Worm (Caenorhabditis elegans) whole organism, late embryonic: ENCODE results near the gene acer-1.

ENCODE experiments used
- F13H6.1 ChIP-seq: sonication (generic microtip); optimal IDR thresholded peaks from 2 replicates; lab custom pipeline; 2016; ENCODE audit warnings: missing genetic modification characterization, missing compliant biosample characterization
- K02D7.2 ChIP-seq: sonication (generic microtip); optimal IDR thresholded peaks from 2 replicates; lab custom pipeline; 2017; ENCODE audit warnings: mild to moderate bottlenecking, missing genetic modification characterization, missing compliant biosample characterization
- K09A11.1 ChIP-seq: sonication (generic microtip); optimal IDR thresholded peaks from 2 replicates; lab custom pipeline; 2017; ENCODE audit warnings: antibody characterized with exemption, mild to moderate bottlenecking, missing genetic modification characterization, missing compliant biosample characterization; ENCODE audit not compliant: insufficient read depth
- ahr-1 ChIP-seq: sonication (generic microtip); optimal IDR thresholded peaks from 2 replicates; lab custom pipeline; 2016; ENCODE audit warnings: missing genetic modification characterization, missing compliant biosample characterization
- ama-1 ChIP-seq: fragments of 150-350 bp; optimal IDR thresholded peaks from 2 replicates; lab custom pipeline; 2014
- ceh-18 ChIP-seq: sonication (generic microtip); optimal IDR thresholded peaks from 2 replicates; lab custom pipeline; 2016; ENCODE audit warnings: missing genetic modification characterization, missing compliant biosample characterization
- ceh-2 ChIP-seq: sonication (generic microtip); optimal IDR thresholded peaks from 2 replicates; lab custom pipeline; 2016; ENCODE audit warnings: missing genotype, missing genetic modification characterization, missing compliant biosample characterization
- ceh-22 ChIP-seq: sonication (generic microtip); optimal IDR thresholded peaks from 2 replicates; lab custom pipeline; 2017; ENCODE audit warnings: missing biosample characterization, missing genetic modification characterization
- ceh-24 ChIP-seq: sonication (generic microtip); optimal IDR thresholded peaks from 2 replicates; lab custom pipeline; 2016; ENCODE audit warnings: mild to moderate bottlenecking, missing genetic modification characterization, missing compliant biosample characterization
- ceh-30 ChIP-seq: fragments of 150-350 bp; optimal IDR thresholded peaks from 2 replicates; lab custom pipeline; 2014; ENCODE audit warnings: missing biosample characterization, missing genetic modification characterization
- ceh-31 ChIP-seq: sonication (generic microtip); optimal IDR thresholded peaks from 2 replicates; lab custom pipeline; 2016; ENCODE audit warnings: missing genetic modification characterization, missing compliant biosample characterization
- ceh-34 ChIP-seq: sonication (generic microtip); optimal IDR thresholded peaks from 2 replicates; lab custom pipeline; 2016; ENCODE audit warnings: mild to moderate bottlenecking, missing genetic modification characterization, missing compliant biosample characterization
- ceh-45 ChIP-seq: fragments of 200-800 bp; sonication (Bioruptor generic); IDR thresholded peaks from 2 replicates; pipeline ENCODE4 v1.3.6; 2022; ENCODE audit warnings: missing genetic modification reagents, missing genetic modification characterization, missing compliant biosample characterization
- ceh-9 ChIP-seq: sonication (generic microtip); optimal IDR thresholded peaks from 2 replicates; lab custom pipeline; 2016; ENCODE audit warnings: mild to moderate bottlenecking, missing genetic modification characterization, inconsistent platforms, missing compliant biosample characterization
- che-1 ChIP-seq: sonication (generic microtip); optimal IDR thresholded peaks from 2 replicates; lab custom pipeline; 2016; ENCODE audit warnings: mild to moderate bottlenecking, missing genetic modification characterization, missing compliant biosample characterization
- dmd-4 ChIP-seq: sonication (generic microtip); optimal IDR thresholded peaks from 2 replicates; lab custom pipeline; 2016; ENCODE audit warnings: borderline replicate concordance, missing genetic modification characterization, missing compliant biosample characterization
- dve-1 ChIP-seq: sonication (generic microtip); optimal IDR thresholded peaks from 2 replicates; lab custom pipeline; 2017; ENCODE audit warnings: antibody characterized with exemption, mild to moderate bottlenecking, missing genetic modification characterization, missing compliant biosample characterization
- ets-4 ChIP-seq: sonication (generic microtip); optimal IDR thresholded peaks from 2 replicates; lab custom pipeline; 2016; ENCODE audit warnings: missing genetic modification characterization, missing compliant biosample characterization
- eyg-1 ChIP-seq: sonication (generic microtip); optimal IDR thresholded peaks from 2 replicates; lab custom pipeline; 2016; ENCODE audit warnings: missing genotype, missing genetic modification characterization, missing compliant biosample characterization
- fax-1 ChIP-seq: sonication (generic microtip); optimal IDR thresholded peaks from 2 replicates; lab custom pipeline; 2016; ENCODE audit warnings: missing genotype, missing genetic modification characterization, missing compliant biosample characterization
- gmeb-2 ChIP-seq: sonication (generic microtip); optimal IDR thresholded peaks from 2 replicates; lab custom pipeline; 2016; ENCODE audit warnings: missing genetic modification characterization, inconsistent platforms, missing compliant biosample characterization
- hlh-13 ChIP-seq: fragments of 200-800 bp; sonication (Bioruptor generic); optimal IDR thresholded peaks from 2 replicates; lab custom pipeline; 2018; ENCODE audit warnings: mild to moderate bottlenecking, missing genetic modification characterization, missing compliant biosample characterization
- hlh-30 ChIP-seq: sonication (generic microtip); optimal IDR thresholded peaks from 2 replicates; lab custom pipeline; 2017; ENCODE audit warnings: antibody characterized with exemption, missing genetic modification characterization, missing compliant biosample characterization; ENCODE audit not compliant: insufficient read depth
- hlh-8 ChIP-seq: sonication (generic microtip); optimal IDR thresholded peaks from 2 replicates; lab custom pipeline; 2016; ENCODE audit warnings: missing genotype, missing genetic modification characterization, missing compliant biosample characterization
- lim-6 ChIP-seq: sonication (generic microtip); optimal IDR thresholded peaks from 2 replicates; lab custom pipeline; 2016; ENCODE audit warnings: missing genetic modification characterization, missing compliant biosample characterization
- mec-3 ChIP-seq: sonication (generic microtip); optimal IDR thresholded peaks from 2 replicates; lab custom pipeline; 2016; ENCODE audit warnings: borderline replicate concordance, missing genetic modification characterization, missing compliant biosample characterization
- nfya-1 ChIP-seq: sonication (generic microtip); optimal IDR thresholded peaks from 2 replicates; lab custom pipeline; 2017; ENCODE audit warnings: missing genetic modification characterization, mild to moderate bottlenecking, missing compliant biosample characterization, antibody characterized with exemption, moderate library complexity
- npax-4 ChIP-seq: sonication (generic microtip); optimal IDR thresholded peaks from 2 replicates; lab custom pipeline; 2016; ENCODE audit warnings: missing genetic modification characterization, missing compliant biosample characterization
- pag-3 ChIP-seq: sonication (generic microtip); optimal IDR thresholded peaks from 2 replicates; lab custom pipeline; 2016; ENCODE audit warnings: missing compliant biosample characterization, missing genetic modification characterization, borderline replicate concordance
- pax-1 ChIP-seq: fragments of 150-350 bp; optimal IDR thresholded peaks from 2 replicates; lab custom pipeline; 2014; ENCODE audit warnings: missing biosample characterization, missing genetic modification characterization
- pha-2 ChIP-seq: sonication (generic microtip); optimal IDR thresholded peaks from 2 replicates; lab custom pipeline; 2017; ENCODE audit warnings: mild to moderate bottlenecking, missing genetic modification characterization, missing compliant biosample characterization
- pqm-1 ChIP-seq: sonication (generic microtip); optimal IDR thresholded peaks from 2 replicates; lab custom pipeline; 2016; ENCODE audit warnings: missing genetic modification characterization, missing compliant biosample characterization
- pros-1 ChIP-seq: fragments of 150-350 bp; optimal IDR thresholded peaks from 2 replicates; lab custom pipeline; 2014; ENCODE audit warnings: missing biosample characterization, missing genetic modification reagents, missing genetic modification characterization
- ref-2 ChIP-seq: sonication (generic microtip); optimal IDR thresholded peaks from 2 replicates; lab custom pipeline; 2016; ENCODE audit warnings: missing genetic modification characterization, missing compliant biosample characterization
- sdc-2 ChIP-seq: sonication (generic microtip); optimal IDR thresholded peaks from 2 replicates; lab custom pipeline; 2016; ENCODE audit warnings: missing genotype, missing genetic modification characterization, missing compliant biosample characterization
- sox-2 ChIP-seq: fragments of 200-800 bp; sonication (Bioruptor generic); IDR thresholded peaks from 2 replicates; pipeline ENCODE4 v1.3.6; 2022; ENCODE audit warnings: missing genetic modification reagents, missing genetic modification characterization, missing compliant biosample characterization
- sox-4 ChIP-seq: sonication (generic microtip); optimal IDR thresholded peaks from 2 replicates; lab custom pipeline; 2017; ENCODE audit warnings: mild to moderate bottlenecking, missing genetic modification characterization, inconsistent platforms, missing compliant biosample characterization
- tbx-2 ChIP-seq: sonication (generic microtip); optimal IDR thresholded peaks from 2 replicates; lab custom pipeline; 2016; ENCODE audit warnings: missing genetic modification characterization, missing compliant biosample characterization
- tbx-7 ChIP-seq: sonication (generic microtip); optimal IDR thresholded peaks from 2 replicates; lab custom pipeline; 2016; ENCODE audit warnings: missing genotype, missing genetic modification characterization, missing compliant biosample characterization
- unc-3 ChIP-seq, 2 experiments: fragments of 200-800 bp in 1 of 2; sonication (Bioruptor generic) in 1 of 2; sonication (generic microtip) in 1 of 2; conservative IDR thresholded peaks in 1 of 2; optimal IDR thresholded peaks in 1 of 2; 2 replicates each; pipeline versions ENCODE4 v1.3.6 to Lab custom; 2016 to 2022; ENCODE audit warnings: missing compliant biosample characterization in 2 of 2, missing genetic modification characterization in 2 of 2, missing genetic modification reagents in 1 of 2
- unc-42 ChIP-seq: sonication (generic microtip); optimal IDR thresholded peaks from 2 replicates; lab custom pipeline; 2016; ENCODE audit warnings: missing genotype, missing genetic modification characterization, missing compliant biosample characterization
- unc-55 ChIP-seq: sonication (generic microtip); optimal IDR thresholded peaks from 2 replicates; lab custom pipeline; 2017; ENCODE audit warnings: missing biosample characterization, missing genetic modification reagents, missing genetic modification characterization
- zip-5 ChIP-seq: sonication (generic microtip); optimal IDR thresholded peaks from 2 replicates; lab custom pipeline; 2016; ENCODE audit warnings: missing genetic modification characterization, missing compliant biosample characterization
- ztf-16 ChIP-seq: sonication (generic microtip); optimal IDR thresholded peaks from 2 replicates; lab custom pipeline; 2017; ENCODE audit warnings: missing genetic modification characterization, missing compliant biosample characterization

The acer-1 gene

DNA sequence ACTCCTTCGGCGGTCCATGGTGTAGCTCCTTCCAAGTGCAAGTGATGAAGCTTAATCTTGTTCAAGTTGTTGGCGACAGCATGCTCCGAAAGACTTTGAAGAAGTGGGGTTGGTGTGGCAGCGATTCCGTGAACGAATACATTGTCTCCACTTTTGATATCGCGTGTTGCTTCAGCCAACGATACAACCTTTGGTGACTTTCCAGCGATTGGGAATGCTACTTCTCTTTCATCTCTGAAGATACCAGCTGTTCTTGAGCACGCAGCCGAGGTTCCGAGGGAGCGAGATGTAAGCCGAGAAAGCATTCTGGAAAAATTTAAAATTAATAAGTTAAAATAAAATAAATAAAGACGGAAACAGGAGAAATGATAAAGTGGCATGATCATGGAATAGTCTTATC, at the start of gene acer-1:
acer-1 (minus strand) TSS at position 306 of the 400 bp plus-strand sequence.
- TF ChIP-seq sox-4 (no peak), pha-2 (tag; lab: Kevin White, UChicago) (no peak), gmeb-2 (tag; lab: Kevin White, UChicago) (no peak), dmd-4 (tag; lab: Kevin White, UChicago) (no peak), tbx-7 (tag; lab: Kevin White, UChicago) (no peak), mec-3 (tag; lab: Kevin White, UChicago) (no peak), pros-1 (no peak), ceh-34 (no peak), ceh-45 (GFP tag; lab: Robert Waterston, UW) (no peak), ama-1 (lab: Kevin White, UChicago) (no peak), K02D7.2 (no peak), npax-4 (no peak)

DNA sequence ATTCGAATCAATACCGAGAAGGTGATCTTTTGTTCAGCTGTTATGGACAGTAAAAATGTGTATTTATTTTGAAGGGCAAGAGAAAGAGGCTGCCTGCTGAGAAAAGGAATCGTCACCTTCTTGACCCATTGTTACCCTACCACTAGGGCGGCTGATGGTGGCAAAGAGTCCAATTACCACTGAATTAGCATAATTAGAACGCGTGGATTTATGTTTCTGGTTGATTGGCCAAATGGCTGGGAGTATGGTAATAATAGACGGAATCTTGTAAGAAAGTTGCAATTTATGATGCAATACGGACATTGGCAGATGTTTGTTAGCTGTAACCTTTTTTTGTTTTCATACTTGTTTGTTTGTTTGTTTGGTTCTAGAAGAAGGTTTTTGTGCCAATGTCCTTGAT, 49.7 kb upstream of the acer-1 start:
- TF ChIP-seq pax-1 (tag; lab: Kevin White, UChicago): no peak
- TF ChIP-seq unc-55: no peak
- no peak for TF ChIP-seq K09A11.1 (tag; lab: Kevin White, UChicago)
- no peak for TF ChIP-seq dve-1 (tag; lab: Kevin White, UChicago)
- no peak for TF ChIP-seq che-1 (tag; lab: Kevin White, UChicago)
- no peak for TF ChIP-seq ceh-24 (tag; lab: Kevin White, UChicago)
- TF ChIP-seq ceh-9 (tag; lab: Kevin White, UChicago): no peak
- TF ChIP-seq sox-2 (GFP tag; lab: Robert Waterston, UW): peak; percentile 63; the same call in 1 of the 2 replicates
- peak; percentile 71 for TF ChIP-seq ceh-31 (tag; lab: Kevin White, UChicago)
- TF ChIP-seq nfya-1 (tag; lab: Kevin White, UChicago): no peak
- TF ChIP-seq unc-3 (GFP tag; conservative IDR thresholded peaks at IDR 0.05; lab: Robert Waterston, UW): no peak
- no peak for TF ChIP-seq unc-3 (tag; optimal IDR thresholded peaks at IDR 0.05; lab: Kevin White, UChicago)
- no peak for TF ChIP-seq ahr-1 (tag; lab: Kevin White, UChicago)
- no peak for TF ChIP-seq zip-5 (tag; lab: Kevin White, UChicago)
- TF ChIP-seq pha-2 (tag; lab: Kevin White, UChicago): no peak
- no peak for TF ChIP-seq ztf-16 (tag; lab: Kevin White, UChicago)
- TF ChIP-seq pros-1: no peak
- peak; percentile 14 for TF ChIP-seq ceh-34
- no peak for TF ChIP-seq ceh-22 (tag; lab: Kevin White, UChicago)
- TF ChIP-seq sdc-2 (tag; lab: Kevin White, UChicago): no peak
- no peak for TF ChIP-seq ceh-45 (GFP tag; lab: Robert Waterston, UW)
- no peak for TF ChIP-seq ceh-30
- TF ChIP-seq pqm-1: no peak
- TF ChIP-seq tbx-2 (tag; lab: Kevin White, UChicago): no peak
- TF ChIP-seq ets-4: no peak
- TF ChIP-seq hlh-8 (tag; lab: Kevin White, UChicago): no peak
- no peak for TF ChIP-seq hlh-13 (GFP tag; lab: Kevin White, UChicago)
- TF ChIP-seq fax-1 (tag; lab: Kevin White, UChicago): no peak
- TF ChIP-seq sox-4: no peak
- TF ChIP-seq ceh-18 (tag; lab: Kevin White, UChicago): no peak
- no peak for TF ChIP-seq hlh-30 (tag; lab: Kevin White, UChicago)
- no peak for TF ChIP-seq ceh-2
- TF ChIP-seq tbx-7 (tag; lab: Kevin White, UChicago): no peak
- TF ChIP-seq mec-3 (tag; lab: Kevin White, UChicago): no peak
- TF ChIP-seq gmeb-2 (tag; lab: Kevin White, UChicago): no peak
- TF ChIP-seq F13H6.1 (tag; lab: Kevin White, UChicago): no peak
- TF ChIP-seq unc-42 (tag; lab: Kevin White, UChicago): peak; percentile 9
- TF ChIP-seq ref-2 (tag; lab: Kevin White, UChicago): peak; percentile 41
- no peak for TF ChIP-seq eyg-1 (tag; lab: Kevin White, UChicago)
- TF ChIP-seq lim-6 (tag; lab: Kevin White, UChicago): no peak
- TF ChIP-seq pag-3: no peak
